Fruit fly (Drosophila melanogaster): ENCODE results near the gene hkb.

hkb gene

DNA sequence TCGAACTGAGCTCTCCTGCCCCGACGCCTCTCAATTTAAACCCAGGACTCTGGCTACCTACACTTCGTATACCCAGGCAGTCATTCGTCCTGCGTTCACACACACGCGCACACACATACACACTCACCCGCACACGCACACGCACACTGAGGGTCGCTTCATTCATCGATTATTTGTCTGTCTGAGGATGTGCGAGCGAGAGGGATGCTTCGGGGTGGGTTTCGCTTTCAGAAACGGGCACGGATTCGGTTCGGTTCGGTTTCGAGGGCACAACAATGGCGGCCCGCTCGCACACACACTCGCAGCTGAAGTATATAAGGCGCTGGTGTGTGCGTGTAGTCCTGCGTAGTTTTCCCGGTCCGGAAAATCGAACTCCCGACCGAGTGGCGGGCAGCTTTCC, at the start of gene hkb:
Gene hkb (minus strand): TSS at position 11 of the 400 bp plus-strand sequence.
- TF ChIP-seq CG17801 (GFP tag; optimal IDR thresholded peaks at IDR 0.05; ENCODE audit: partially characterized antibody) = no peak

DNA sequence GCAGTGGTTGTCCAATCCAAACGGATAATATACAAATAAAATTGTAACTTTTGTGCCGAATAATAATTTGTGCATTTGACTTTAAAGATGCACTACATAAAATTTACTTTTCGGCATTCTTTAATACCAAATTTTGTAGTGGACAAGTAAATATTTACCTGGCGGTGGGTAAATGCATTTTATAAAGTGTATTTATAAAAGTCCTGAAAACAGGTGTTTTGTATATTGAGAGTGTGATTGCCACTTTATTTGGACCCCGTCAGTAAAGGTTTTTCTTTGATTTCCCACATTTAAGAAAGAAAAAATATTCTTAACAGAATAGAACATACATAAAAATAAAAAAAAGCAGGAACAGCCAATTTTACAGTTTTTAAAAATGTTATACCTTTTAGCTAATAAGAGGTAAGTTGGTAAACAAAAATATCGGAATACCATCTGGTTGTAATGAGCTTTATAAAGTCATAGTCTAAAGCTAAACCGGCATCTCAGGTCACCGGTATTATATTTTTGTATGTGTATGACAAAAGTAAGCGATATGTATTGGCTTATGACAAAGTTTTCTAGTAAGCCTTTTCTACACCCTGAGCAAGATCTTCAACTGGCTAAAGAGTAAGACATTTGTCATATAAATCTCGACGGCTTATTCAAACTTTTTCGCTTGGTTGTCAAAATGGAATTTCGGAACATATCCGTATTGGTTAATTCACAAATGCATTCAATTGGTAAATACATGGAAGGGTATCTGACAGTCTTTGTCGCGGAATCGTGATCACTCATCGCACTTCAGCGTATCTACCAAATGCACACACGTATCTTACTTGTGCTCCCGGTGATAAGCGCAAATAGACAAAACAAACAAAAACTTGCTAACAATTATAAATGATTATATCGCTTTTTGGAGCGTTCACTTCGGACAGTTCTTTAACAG, 48.5 kb upstream of the hkb start:
- TF ChIP-seq CG17801 (GFP tag; optimal IDR thresholded peaks at IDR 0.05; ENCODE audit: partially characterized antibody) = peak; percentile 93

DNA sequence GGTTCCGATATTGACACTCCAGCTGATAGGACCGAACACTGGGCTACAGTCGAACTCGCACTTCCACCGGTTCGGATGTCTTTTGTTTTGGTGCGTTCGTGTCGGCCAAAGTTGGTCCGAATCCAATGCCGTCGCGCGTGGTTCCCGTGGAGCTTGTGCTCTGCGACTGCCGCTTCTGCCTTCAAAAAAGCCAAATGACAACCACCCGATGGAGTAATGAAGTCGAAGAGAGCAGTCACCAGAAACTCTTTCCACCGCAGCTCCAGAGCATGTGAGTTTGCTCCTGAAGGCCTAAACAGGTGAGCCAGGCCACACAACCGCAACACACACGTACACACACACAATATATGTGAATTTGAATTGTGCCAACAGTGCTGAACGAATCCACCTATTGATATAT, 47.7 kb upstream of the hkb start, which contains the start of gene CG34112:
Gene CG34112 (minus strand): TSS at position 143 of the 400 bp plus-strand sequence.
- TF ChIP-seq CG17801 (GFP tag; optimal IDR thresholded peaks at IDR 0.05; ENCODE audit: partially characterized antibody) = peak; percentile 8

DNA sequence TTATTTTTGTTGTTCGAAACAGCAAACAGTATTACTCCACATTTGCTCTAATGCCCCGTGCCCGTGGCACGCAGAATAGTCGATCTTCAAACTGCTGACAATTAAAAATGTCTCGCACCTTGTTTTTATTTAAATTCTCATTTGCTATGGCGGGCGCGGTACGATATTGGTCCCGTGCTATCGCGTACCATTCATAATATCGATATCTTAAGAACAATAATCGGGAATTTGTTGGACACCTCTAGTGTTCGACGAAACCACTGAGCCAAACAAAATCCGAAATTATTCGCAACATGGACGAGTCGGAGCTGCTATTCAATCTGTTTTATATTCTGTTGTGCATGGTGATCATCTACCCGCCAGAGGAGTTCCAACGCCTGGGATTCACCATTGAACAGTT, 43.7 kb upstream of the hkb start, which contains the start of gene CG14646:
Gene CG14646 (plus strand): TSS at position 234 of the 400 bp plus-strand sequence.
- no peak for TF ChIP-seq CG17801 (GFP tag; optimal IDR thresholded peaks at IDR 0.05; ENCODE audit: partially characterized antibody)

DNA sequence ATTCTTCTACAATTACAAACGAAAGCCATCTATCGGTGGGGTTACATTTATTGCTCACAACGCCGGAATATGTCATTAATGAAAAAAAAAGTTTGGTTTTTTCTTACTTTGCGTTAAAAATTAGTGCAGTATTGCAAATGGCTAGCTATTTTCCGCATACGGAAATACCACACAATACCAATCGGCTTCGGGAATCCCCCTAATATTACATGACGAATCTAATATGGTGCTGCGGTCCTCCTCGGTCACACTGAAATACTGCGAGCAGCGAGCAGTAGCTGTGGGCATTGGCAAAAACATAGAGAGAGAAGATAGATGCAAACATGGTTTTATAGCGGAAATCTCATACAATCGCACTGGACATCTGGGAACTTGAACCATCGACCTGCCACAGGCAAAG, 41.0 kb upstream of the hkb start, which contains the start of gene tub:
Gene tub (plus strand): TSS at position 253 of the 400 bp plus-strand sequence.
- TF ChIP-seq CG17801 (GFP tag; optimal IDR thresholded peaks at IDR 0.05; ENCODE audit: partially characterized antibody) = peak; percentile 14

DNA sequence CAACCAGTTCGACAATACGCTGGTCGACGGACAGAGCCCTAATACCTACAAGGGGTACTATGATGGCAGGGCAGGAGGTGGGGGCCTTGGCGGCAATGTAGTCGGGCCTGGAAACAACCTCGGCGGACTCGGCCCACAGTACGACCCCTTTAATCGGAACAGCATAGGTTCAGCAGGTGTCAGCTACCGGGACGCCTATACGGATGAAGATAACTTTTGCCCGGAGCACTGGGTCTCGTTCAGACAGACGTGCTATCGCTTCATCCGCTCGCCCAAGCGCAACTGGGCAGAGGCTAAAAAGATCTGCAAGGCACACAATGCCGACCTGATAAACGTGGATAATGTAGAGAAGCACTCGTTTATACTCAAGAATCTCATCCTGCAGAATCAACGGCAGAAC, 35.7 kb upstream of the hkb start:
- no peak for TF ChIP-seq CG17801 (GFP tag; optimal IDR thresholded peaks at IDR 0.05; ENCODE audit: partially characterized antibody)

DNA sequence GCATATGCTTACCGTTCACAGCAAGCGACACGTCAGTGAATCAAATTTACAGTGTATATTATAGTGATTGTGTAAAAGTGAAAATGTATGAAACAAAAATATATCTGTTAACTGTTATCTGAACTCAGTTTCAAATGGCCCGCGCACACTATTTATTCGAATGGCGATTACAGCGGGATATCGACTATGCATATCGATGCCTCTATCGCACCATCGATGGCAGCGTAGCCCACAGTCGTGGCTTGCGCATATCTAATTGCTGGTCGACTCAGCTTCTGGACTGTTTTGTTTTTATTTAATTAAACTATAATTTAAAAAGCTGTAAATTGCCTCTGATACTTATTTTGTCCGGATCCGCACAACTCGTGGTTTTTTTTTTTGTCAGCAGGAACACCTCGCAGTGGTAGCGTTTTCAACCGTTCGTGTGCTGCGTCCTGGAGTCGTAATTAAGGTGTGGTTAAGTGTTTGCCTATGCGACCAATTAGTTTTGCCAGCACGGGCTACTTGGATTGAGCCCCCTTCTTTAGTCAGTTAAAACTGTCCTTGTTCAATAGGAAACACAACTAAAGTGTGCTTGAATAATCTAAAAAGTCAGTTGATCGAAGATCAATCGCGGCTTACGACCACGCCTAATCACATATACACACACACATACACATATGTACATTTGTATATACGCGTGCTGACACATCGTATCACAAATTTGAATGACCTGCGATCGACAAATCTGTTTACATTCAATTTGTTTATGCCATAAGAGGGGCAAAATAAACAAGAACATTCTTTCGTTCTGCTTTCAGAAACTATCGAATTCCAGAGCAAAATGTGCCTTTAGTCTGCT, 34.9 kb upstream of the hkb start, which contains the start of gene Cont:
Gene Cont (plus strand): TSS at position 228 of the 841 bp plus-strand sequence.
- peak; percentile 3 for TF ChIP-seq CG17801 (GFP tag; optimal IDR thresholded peaks at IDR 0.05; ENCODE audit: partially characterized antibody)

DNA sequence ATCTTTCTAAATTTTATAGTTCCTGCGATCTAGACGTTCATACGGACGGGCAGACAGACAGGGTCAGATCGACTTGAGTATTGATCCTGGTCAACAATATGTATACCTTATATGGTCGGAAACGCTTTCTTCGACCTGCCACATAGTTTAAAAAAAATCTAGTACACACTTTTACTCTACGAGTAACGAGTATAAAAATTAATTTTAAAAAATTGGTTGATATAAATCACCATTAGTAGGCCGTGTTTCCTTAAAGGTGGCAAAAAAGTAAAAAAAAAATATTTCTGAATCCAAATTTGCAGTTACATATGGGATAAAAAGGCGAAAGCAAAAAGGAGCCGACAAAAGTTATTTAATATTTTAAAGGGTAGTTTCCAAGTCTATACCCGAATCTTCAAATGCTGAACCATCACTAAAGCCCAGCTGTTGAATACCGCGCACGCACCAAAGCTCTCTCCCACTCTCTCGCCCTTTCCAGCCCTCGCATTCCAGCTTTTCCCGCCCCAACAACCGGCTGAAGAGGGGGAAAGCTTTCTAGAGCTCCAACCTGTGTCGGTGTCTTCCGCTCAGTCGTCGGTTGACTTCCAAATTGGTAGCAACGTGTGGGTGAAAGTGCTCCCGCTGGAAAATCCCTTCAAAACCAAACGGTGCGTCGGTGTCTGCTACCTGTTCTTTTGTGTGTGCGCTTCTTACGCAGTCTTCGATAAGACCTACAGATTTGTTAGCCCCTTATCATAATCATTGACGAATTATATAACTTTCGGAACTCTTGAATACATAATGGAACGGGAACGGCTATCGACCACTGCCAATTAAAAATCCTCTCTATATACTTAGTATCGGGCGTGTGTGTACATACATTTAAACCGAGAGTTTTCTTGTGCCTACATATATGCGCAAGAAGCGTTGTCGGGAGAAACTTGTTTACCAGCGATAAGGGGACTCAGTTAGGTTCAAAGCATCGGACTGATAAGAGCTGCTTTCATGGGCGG, 32.2 kb upstream of the hkb start, which contains the start of gene Sfxn1-3:
Gene Sfxn1-3 (plus strand): TSS at position 238 of the 992 bp plus-strand sequence.
- peak; percentile 71 for TF ChIP-seq CG17801 (GFP tag; optimal IDR thresholded peaks at IDR 0.05; ENCODE audit: partially characterized antibody)

DNA sequence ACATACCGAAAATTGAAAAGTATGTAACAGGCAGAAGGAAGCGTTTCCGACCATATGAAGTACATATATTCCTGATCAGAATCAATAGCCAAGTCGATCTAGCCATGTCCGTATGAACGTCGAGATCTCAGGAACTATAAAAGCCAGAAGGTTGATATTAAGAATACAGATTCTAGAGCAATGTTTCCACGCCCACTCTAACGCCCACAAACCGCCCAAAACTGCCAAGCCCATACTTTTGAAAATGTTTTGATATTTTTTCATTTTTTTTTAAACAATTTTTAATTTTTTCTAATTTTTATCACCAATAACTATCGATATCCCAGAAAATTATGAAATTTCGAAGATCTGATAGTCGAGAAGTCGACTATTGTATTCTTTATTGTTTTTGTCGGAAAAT, 15.6 kb upstream of the hkb start:
- TF ChIP-seq CG17801 (GFP tag; optimal IDR thresholded peaks at IDR 0.05; ENCODE audit: partially characterized antibody) = no peak

DNA sequence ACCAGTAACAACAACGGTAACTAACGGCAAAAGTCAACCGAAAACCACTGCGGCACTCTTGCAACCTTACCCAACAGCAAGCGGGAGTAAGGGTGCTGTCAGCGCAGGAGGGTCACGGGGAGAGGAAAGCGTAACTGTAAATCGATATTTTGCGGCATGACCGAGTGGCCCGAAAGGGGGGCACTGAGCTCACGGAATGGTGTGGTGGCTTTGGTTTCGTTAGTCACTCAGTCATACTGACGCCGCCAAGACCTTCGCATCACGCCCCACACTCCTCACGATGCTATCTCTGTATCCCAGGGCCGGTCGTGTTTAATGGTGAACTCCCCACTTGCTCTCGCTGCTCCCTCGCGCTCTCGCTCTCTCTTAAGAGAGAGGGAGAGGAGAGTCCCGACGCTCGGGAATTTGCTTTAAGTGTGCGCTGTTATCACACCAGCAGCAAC, 14.2 kb upstream of the hkb start:
- no peak for TF ChIP-seq CG17801 (GFP tag; optimal IDR thresholded peaks at IDR 0.05; ENCODE audit: partially characterized antibody)

DNA sequence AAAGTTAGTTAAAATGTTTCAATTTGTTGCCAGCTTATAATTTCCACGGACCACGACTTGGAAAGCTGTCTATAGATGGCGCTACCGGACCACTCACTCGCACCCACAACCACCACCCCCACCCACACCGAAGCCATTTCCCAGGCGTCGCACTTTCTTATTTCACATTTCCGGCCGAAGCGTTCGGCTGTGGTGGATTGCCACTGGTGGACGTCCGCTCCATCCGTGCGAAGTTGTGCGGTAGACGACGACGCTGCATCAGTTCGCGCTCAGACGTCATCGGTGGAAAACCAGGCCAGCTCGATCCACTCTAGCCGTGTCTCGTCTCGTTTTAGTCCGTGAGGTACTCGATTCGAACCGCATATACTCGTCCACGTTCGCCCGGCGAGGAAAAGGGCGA, 13.2 kb upstream of the hkb start, which contains the start of gene CG1090:
Gene CG1090 (plus strand): TSS at position 259 of the 400 bp plus-strand sequence.
- no peak for TF ChIP-seq CG17801 (GFP tag; optimal IDR thresholded peaks at IDR 0.05; ENCODE audit: partially characterized antibody)

DNA sequence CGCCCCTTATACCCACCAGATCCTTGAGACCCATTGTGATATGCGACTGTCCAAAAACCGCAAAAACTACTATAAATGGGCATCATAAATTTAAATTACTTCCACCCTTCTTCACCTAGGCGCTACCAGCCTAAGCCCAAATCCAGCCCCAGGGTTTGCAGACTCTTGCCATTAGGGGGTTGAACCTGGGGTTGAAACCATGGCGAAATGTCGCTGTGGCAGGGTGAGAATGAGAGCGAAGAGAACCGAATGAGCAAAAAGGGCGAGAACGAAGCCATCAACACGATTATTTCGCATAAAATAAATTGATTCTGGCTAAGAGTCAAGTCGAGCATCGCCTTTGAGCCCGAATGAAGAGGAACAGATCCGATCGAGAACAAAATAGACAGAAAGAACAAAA, 7.1 kb upstream of the hkb start:
- TF ChIP-seq CG17801 (GFP tag; optimal IDR thresholded peaks at IDR 0.05; ENCODE audit: partially characterized antibody) = no peak

DNA sequence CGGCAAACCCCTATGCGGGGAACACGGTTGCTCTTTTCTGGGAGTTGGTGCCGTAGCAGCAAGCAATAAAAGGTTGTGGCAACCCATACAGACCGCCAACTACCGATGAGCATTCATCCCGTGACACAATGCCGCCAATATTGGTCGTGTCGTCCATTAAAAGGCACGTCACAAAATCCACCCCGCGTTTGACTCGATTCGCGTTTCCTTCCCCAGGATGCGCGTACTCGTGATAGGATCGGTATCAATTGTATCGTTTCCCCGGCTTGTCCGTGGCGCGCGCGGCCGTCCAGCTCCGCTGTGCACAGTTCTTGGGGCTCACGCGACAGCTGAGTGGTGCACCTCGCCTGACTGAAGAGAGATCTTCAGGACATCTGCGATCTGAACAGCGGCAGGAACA, 3.8 kb upstream of the hkb start:
- no peak for TF ChIP-seq CG17801 (GFP tag; optimal IDR thresholded peaks at IDR 0.05; ENCODE audit: partially characterized antibody)

Data from ovary, adult (tissue).